Worm (Caenorhabditis elegans) whole organism, L1 larva: Measurements from ENCODE around the gene enu-3.6.

Experiments used
- aly-2 ChIP-seq: fragments of 150-350 bp; optimal IDR thresholded peaks from 2 replicates; lab custom pipeline; 2014; ENCODE audit warnings: missing biosample characterization, missing genetic modification characterization
- egl-27 ChIP-seq, 2 experiments: fragments of 150-350 bp in 1 of 2; sonication (generic microtip); optimal IDR thresholded peaks; 3 replicates each; lab custom pipeline; 2017 to 2018; ENCODE audit warnings: missing biosample characterization in 2 of 2, missing genetic modification characterization in 2 of 2, missing genetic modification reagents in 2 of 2
- elt-3 ChIP-seq, 6 experiments: fragments of 150-350 bp in 1 of 6; sonication (generic microtip); optimal IDR thresholded peaks; 2 replicates each; lab custom pipeline; 2017 to 2018; ENCODE audit warnings: missing biosample characterization in 6 of 6, missing genetic modification characterization in 6 of 6, inconsistent platforms in 1 of 6
- fos-1 ChIP-seq: fragments of 150-350 bp; optimal IDR thresholded peaks from 2 replicates; lab custom pipeline; 2014; ENCODE audit warnings: missing biosample characterization, missing genetic modification characterization
- hlh-17 ChIP-seq: fragments of 200-800 bp; sonication (Bioruptor generic); optimal IDR thresholded peaks from 2 replicates; lab custom pipeline; 2018; ENCODE audit warnings: missing genetic modification characterization, mild to moderate bottlenecking, missing compliant biosample characterization, moderate library complexity, borderline replicate concordance
- lin-39 ChIP-seq: fragments of 150-350 bp; optimal IDR thresholded peaks from 2 replicates; lab custom pipeline; 2014; ENCODE audit warnings: missing biosample characterization, missing genetic modification reagents, missing genetic modification characterization
- lsy-2 ChIP-seq, 2 experiments: fragments of 150-350 bp; optimal IDR thresholded peaks; 2 replicates each; lab custom pipeline; 2014; ENCODE audit warnings: missing biosample characterization in 2 of 2, missing genetic modification characterization in 2 of 2
- nhr-28 ChIP-seq: fragments of 150-350 bp; optimal IDR thresholded peaks from 2 replicates; lab custom pipeline; 2014; ENCODE audit warnings: missing biosample characterization, missing genetic modification characterization
- pqm-1 ChIP-seq: sonication (generic microtip); optimal IDR thresholded peaks from 3 replicates; lab custom pipeline; 2017; ENCODE audit warnings: missing biosample characterization, missing genetic modification characterization
- snpc-4 ChIP-seq: fragments of 150-350 bp; optimal IDR thresholded peaks from 2 replicates; lab custom pipeline; 2014; ENCODE audit warnings: missing biosample characterization, missing genetic modification characterization

DNA sequence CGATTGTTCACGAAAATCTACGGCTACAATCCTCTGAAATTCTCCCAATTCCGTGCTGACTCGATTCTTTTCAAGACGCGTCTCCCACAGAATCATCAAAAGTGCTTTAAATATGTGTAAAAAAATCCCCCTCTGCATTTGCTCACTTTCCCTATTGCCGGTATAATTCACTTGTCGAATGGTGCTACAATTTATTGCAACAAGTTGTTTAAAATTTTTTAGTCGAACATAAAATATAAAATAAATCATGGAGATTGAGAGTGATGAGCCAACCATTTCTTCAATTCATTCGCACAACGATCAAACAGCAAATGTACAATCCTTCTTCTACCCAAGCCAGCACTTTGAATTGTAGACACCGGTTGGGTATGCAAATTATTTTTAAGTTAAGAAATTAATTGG lies 3.8 kb upstream of the enu-3.6 start:
- no peak for TF ChIP-seq hlh-17 (GFP tag; lab: Kevin White, UChicago)
- no peak for TF ChIP-seq elt-3 (tag; optimal IDR thresholded peaks at IDR 0.05; lab: Kevin White, UChicago)
- TF ChIP-seq aly-2 (tag; lab: Kevin White, UChicago): peak; percentile 50
- no peak for TF ChIP-seq fos-1 (tag; lab: Kevin White, UChicago)
- TF ChIP-seq snpc-4: no peak
- no peak for TF ChIP-seq lin-39
- TF ChIP-seq lsy-2 (tag; optimal IDR thresholded peaks at IDR 0.05; lab: Kevin White, UChicago): peak in 1 of 2 experiments; percentile 1
- no peak for TF ChIP-seq egl-27 (tag; optimal IDR thresholded peaks at IDR 0.05; lab: Kevin White, UChicago)
- TF ChIP-seq pqm-1 (tag; lab: Kevin White, UChicago): no peak
- no peak for TF ChIP-seq nhr-28 (tag; lab: Kevin White, UChicago)
